Worm (Caenorhabditis elegans): ENCODE measurements around the gene try-10.

try-10 gene

ce11 chrV:13041666-13042065 lies 28.6 kb upstream of the try-10 start, which contains the start of gene scyl-1:
scyl-1 (minus strand) TSS chrV:13041721.
- TF ChIP-seq let-607 (tag; optimal IDR thresholded peaks at IDR 0.05), result peak in 1 of 2 experiments; percentile 66
- TF ChIP-seq madf-6 (GFP tag; IDR thresholded peaks at IDR 0.05), result no peak
- peak; percentile 63; the same call in 1 of the 2 replicates for TF ChIP-seq nfyb-1 (GFP tag; IDR thresholded peaks at IDR 0.05)
- peak; percentile 29 for TF ChIP-seq nhr-80 (tag; optimal IDR thresholded peaks at IDR 0.05)
- no peak for TF ChIP-seq madf-8 (GFP tag; conservative IDR thresholded peaks at IDR 0.05)
- TF ChIP-seq ztf-18 (tag; optimal IDR thresholded peaks at IDR 0.05), result peak; percentile 90
- TF ChIP-seq T26A5.8 (tag; optimal IDR thresholded peaks at IDR 0.05), result no peak
- peak; percentile 63 for TF ChIP-seq ZK185.1 (tag; optimal IDR thresholded peaks at IDR 0.05; ENCODE audit: poor library complexity, severe bottlenecking)
- no peak for TF ChIP-seq Y95B8A.8 (GFP tag; IDR thresholded peaks at IDR 0.05)
- TF ChIP-seq snpc-4 (GFP tag; optimal IDR thresholded peaks at IDR 0.05), result no peak
- TF ChIP-seq snpc-4 (tag; optimal IDR thresholded peaks at IDR 0.05), result peak in 3 of 4 experiments; percentile 27 to 54 (median 31)
- TF ChIP-seq lin-35 (GFP tag; optimal IDR thresholded peaks at IDR 0.05), result peak in 1 of 3 experiments; percentile 89
- peak; percentile 61; the same call in 1 of the 2 replicates for TF ChIP-seq pbrm-1 (GFP tag; IDR thresholded peaks at IDR 0.05)
- TF ChIP-seq lin-54 (GFP tag; optimal IDR thresholded peaks at IDR 0.05), result peak; percentile 62
- TF ChIP-seq F23B12.7 (tag; optimal IDR thresholded peaks at IDR 0.05; ENCODE audit: insufficient read depth), result peak; percentile 7
- peak; percentile 6 for TF ChIP-seq attf-5 (GFP tag; optimal IDR thresholded peaks at IDR 0.05)
- no peak for TF ChIP-seq hsf-1 (GFP tag; IDR thresholded peaks at IDR 0.05)
- 0 out of 2 replicates have a peak, but pooled peaks have one; percentile 48 for TF ChIP-seq ekl-4 (GFP tag; IDR thresholded peaks at IDR 0.05)
- TF ChIP-seq ceh-27 (GFP tag; optimal IDR thresholded peaks at IDR 0.05), result peak; percentile 27
- peak; percentile 48 for TF ChIP-seq tbp1 (GFP tag; optimal IDR thresholded peaks at IDR 0.05)
- TF ChIP-seq mcd-1 (GFP tag; IDR thresholded peaks at IDR 0.05), result peak; percentile 65
- no peak; the same call in 1 of the 2 replicates for TF ChIP-seq hmg-1.2 (GFP tag; IDR thresholded peaks at IDR 0.05)
- 0 out of 2 replicates have a peak, but pooled peaks have one; percentile 40 for TF ChIP-seq rcor-1 (GFP tag; IDR thresholded peaks at IDR 0.05)
- peak; percentile 78 for TF ChIP-seq lin-40 (tag; optimal IDR thresholded peaks at IDR 0.05)
- TF ChIP-seq B0019.2 (GFP tag; conservative IDR thresholded peaks at IDR 0.05), result no peak
- 0 out of 2 replicates have a peak, but pooled peaks have one; percentile 55 for TF ChIP-seq Y53G8AR.9 (GFP tag; conservative IDR thresholded peaks at IDR 0.05)
- TF ChIP-seq xnd-1 (tag; optimal IDR thresholded peaks at IDR 0.05), result no peak
- peak; percentile 37; the same call in 1 of the 2 replicates for TF ChIP-seq attf-3 (GFP tag; conservative IDR thresholded peaks at IDR 0.05)

- TF ChIP-seq mxl-1 (tag; optimal IDR thresholded peaks at IDR 0.05), result no peak
- TF ChIP-seq tlf-1 (GFP tag; optimal IDR thresholded peaks at IDR 0.05), result no peak
- TF ChIP-seq ztf-25 (GFP tag; IDR thresholded peaks at IDR 0.05), result no peak
Measured at ce11 chrV:13036466-13036865, 23.4 kb upstream of the try-10 start, which contains the start of gene W07G4.2. W07G4.2 (minus strand) TSS chrV:13036566.

ce11 chrV:13034604-13035003 lies 21.5 kb upstream of the try-10 start, which contains the start of gene W07G4.7:
W07G4.7 (minus strand) TSS chrV:13034704.
- no peak for TF ChIP-seq F10E7.11 (tag; optimal IDR thresholded peaks at IDR 0.05)
- no peak for TF ChIP-seq nfyb-1 (GFP tag; IDR thresholded peaks at IDR 0.05)
- TF ChIP-seq sptf-2 (GFP tag; optimal IDR thresholded peaks at IDR 0.05), result no peak
- no peak for TF ChIP-seq sdz-38 (tag; optimal IDR thresholded peaks at IDR 0.05)
- no peak for TF ChIP-seq F39B2.1 (GFP tag; IDR thresholded peaks at IDR 0.05)
- no peak for TF ChIP-seq ccch-3 (GFP tag; optimal IDR thresholded peaks at IDR 0.05)
- TF ChIP-seq ztf-6 (GFP tag; IDR thresholded peaks at IDR 0.05), result no peak
- no peak for TF ChIP-seq aptf-2 (GFP tag; conservative IDR thresholded peaks at IDR 0.05)
- TF ChIP-seq hmg-20 (GFP tag; IDR thresholded peaks at IDR 0.05), result no peak
- no peak for TF ChIP-seq T26A5.8 (tag; optimal IDR thresholded peaks at IDR 0.05)
- TF ChIP-seq let-607 (tag; optimal IDR thresholded peaks at IDR 0.05), result no peak
- TF ChIP-seq lsy-27 (tag; optimal IDR thresholded peaks at IDR 0.05; ENCODE audit: borderline replicate concordance, insufficient read depth), result no peak
- no peak for TF ChIP-seq lin-54 (GFP tag; optimal IDR thresholded peaks at IDR 0.05)

Measured in whole organism, young adult.